Fruit fly (Drosophila melanogaster): ENCODE data around the gene rols.

The rols gene

dm6 chr3L:12023137-12023792 lies 41.4 kb downstream of the rols start:
- TF ChIP-seq topi (GFP tag; optimal IDR thresholded peaks at IDR 0.05) (no peak), Met (GFP tag; optimal IDR thresholded peaks at IDR 0.05) (no peak), esn (GFP tag; optimal IDR thresholded peaks at IDR 0.05) (peak; percentile 11), OdsH (GFP tag; optimal IDR thresholded peaks at IDR 0.05) (peak; percentile 9), CG3032 (tag; optimal IDR thresholded peaks at IDR 0.05) (no peak), eg (GFP tag; IDR thresholded peaks at IDR 0.05) (0 out of 3 replicates have a peak, but pooled peaks have one; percentile 58), Gug (GFP tag; IDR thresholded peaks at IDR 0.05) (no peak), Eip78C (GFP tag) (peak; percentile 59), pdm3 (GFP tag; optimal IDR thresholded peaks at IDR 0.05) (peak; percentile 30), fkh (GFP tag; optimal IDR thresholded peaks at IDR 0.05) (no peak), spab (GFP tag; optimal IDR thresholded peaks at IDR 0.05) (no peak), CG32006 (GFP tag; optimal IDR thresholded peaks at IDR 0.05) (peak; percentile 73), CG15336 (GFP tag; IDR thresholded peaks at IDR 0.05) (peak; percentile 68), Hr39 (GFP tag; optimal IDR thresholded peaks at IDR 0.05) (no peak), Eip75B (GFP tag; optimal IDR thresholded peaks at IDR 0.05) (no peak), CG11902 (GFP tag; optimal IDR thresholded peaks at IDR 0.05) (no peak), CG8119 (GFP tag; IDR thresholded peaks at IDR 0.05) (peak; percentile 63; the same call in 2 of the 3 replicates), Hr4 (GFP tag; optimal IDR thresholded peaks at IDR 0.05) (peak; percentile 45), Lpt (GFP tag; optimal IDR thresholded peaks at IDR 0.05) (no peak), fd85E (GFP tag; optimal IDR thresholded peaks at IDR 0.05) (no peak), CG6792 (GFP tag; optimal IDR thresholded peaks at IDR 0.05) (no peak), CG4318 (GFP tag; optimal IDR thresholded peaks at IDR 0.05) (peak; percentile 45), achi (GFP tag; optimal IDR thresholded peaks at IDR 0.05) (peak; percentile 29), CG6276 (GFP tag; optimal IDR thresholded peaks at IDR 0.05) (peak; percentile 59)

- TF ChIP-seq CG34406 (GFP tag; optimal IDR thresholded peaks at IDR 0.05) (no peak), CG6854 (GFP tag; optimal IDR thresholded peaks at IDR 0.05) (no peak), cyc (GFP tag; optimal IDR thresholded peaks at IDR 0.05) (no peak), Lpt (GFP tag; optimal IDR thresholded peaks at IDR 0.05) (no peak), CG15336 (GFP tag; IDR thresholded peaks at IDR 0.05) (no peak), CG4318 (GFP tag; optimal IDR thresholded peaks at IDR 0.05) (no peak), Eip78C (GFP tag) (no peak), CG11294 (GFP tag; IDR thresholded peaks at IDR 0.05) (no peak), Smox (GFP tag; optimal IDR thresholded peaks at IDR 0.05) (no peak), CG6276 (GFP tag; optimal IDR thresholded peaks at IDR 0.05) (no peak), Hr39 (GFP tag; optimal IDR thresholded peaks at IDR 0.05) (no peak), CG16779 (tag; optimal IDR thresholded peaks at IDR 0.05) (no peak), Eip93F (GFP tag; optimal IDR thresholded peaks at IDR 0.05) (no peak), spab (GFP tag; optimal IDR thresholded peaks at IDR 0.05) (no peak), achi (GFP tag; optimal IDR thresholded peaks at IDR 0.05) (no peak), acj6 (GFP tag; optimal IDR thresholded peaks at IDR 0.05) (no peak), lz (GFP tag; optimal IDR thresholded peaks at IDR 0.05) (no peak)
Measured at dm6 chr3L:12021903-12022302, 42.8 kb downstream of the rols start.

- TF ChIP-seq CG3032 (tag; optimal IDR thresholded peaks at IDR 0.05), result peak; percentile 5
- peak; percentile 49 for TF ChIP-seq CG6276 (GFP tag; optimal IDR thresholded peaks at IDR 0.05)
- TF ChIP-seq CG8319 (GFP tag; optimal IDR thresholded peaks at IDR 0.05), result peak; percentile 10
- peak; percentile 23 for TF ChIP-seq Smox (GFP tag; optimal IDR thresholded peaks at IDR 0.05)
- TF ChIP-seq Ets21C (GFP tag; optimal IDR thresholded peaks at IDR 0.05), result no peak
- peak; percentile 45 for TF ChIP-seq CG7368 (GFP tag; optimal IDR thresholded peaks at IDR 0.05)
- peak; percentile 62 for TF ChIP-seq OdsH (GFP tag; optimal IDR thresholded peaks at IDR 0.05)
- peak; percentile 6 for TF ChIP-seq pdm3 (GFP tag; optimal IDR thresholded peaks at IDR 0.05)
- no peak for TF ChIP-seq fkh (GFP tag; optimal IDR thresholded peaks at IDR 0.05)
- peak; percentile 80 for TF ChIP-seq eg (GFP tag; IDR thresholded peaks at IDR 0.05)
- TF ChIP-seq Hr38 (GFP tag; optimal IDR thresholded peaks at IDR 0.05), result no peak
- no peak for TF ChIP-seq Lpt (GFP tag; optimal IDR thresholded peaks at IDR 0.05)
- TF ChIP-seq acj6 (GFP tag; optimal IDR thresholded peaks at IDR 0.05), result peak; percentile 53
- TF ChIP-seq CG6792 (GFP tag; optimal IDR thresholded peaks at IDR 0.05), result peak; percentile 47
- no peak for TF ChIP-seq Eip93F (GFP tag; optimal IDR thresholded peaks at IDR 0.05)
- no peak for TF ChIP-seq dac (GFP tag; optimal IDR thresholded peaks at IDR 0.05)
- TF ChIP-seq achi (GFP tag; optimal IDR thresholded peaks at IDR 0.05), result peak; percentile 70
- no peak for TF ChIP-seq CG1621 (tag; optimal IDR thresholded peaks at IDR 0.05)
- TF ChIP-seq Hr39 (GFP tag; optimal IDR thresholded peaks at IDR 0.05), result peak; percentile 39
- TF ChIP-seq Hr4 (GFP tag; optimal IDR thresholded peaks at IDR 0.05), result no peak
- peak; percentile 68 for TF ChIP-seq CG6854 (GFP tag; optimal IDR thresholded peaks at IDR 0.05)
- TF ChIP-seq CG3919 (GFP tag; optimal IDR thresholded peaks at IDR 0.05), result peak; percentile 45
- no peak for TF ChIP-seq CG4318 (GFP tag; optimal IDR thresholded peaks at IDR 0.05)
- TF ChIP-seq CG15336 (GFP tag; IDR thresholded peaks at IDR 0.05), result peak; percentile 67
- no peak for TF ChIP-seq fd85E (GFP tag; optimal IDR thresholded peaks at IDR 0.05)
- peak; percentile 68 for TF ChIP-seq CG34406 (GFP tag; optimal IDR thresholded peaks at IDR 0.05)
- TF ChIP-seq cyc (GFP tag; optimal IDR thresholded peaks at IDR 0.05), result peak; percentile 41
- TF ChIP-seq Met (GFP tag; optimal IDR thresholded peaks at IDR 0.05), result peak; percentile 57
- TF ChIP-seq CG8119 (GFP tag; IDR thresholded peaks at IDR 0.05), result peak; percentile 58; the same call in 2 of the 3 replicates
- TF ChIP-seq Sox15 (GFP tag; optimal IDR thresholded peaks at IDR 0.05), result peak; percentile 44
- no peak; the same call in 1 of the 2 replicates for TF ChIP-seq Gug (GFP tag; IDR thresholded peaks at IDR 0.05)
- no peak for TF ChIP-seq fd59A (GFP tag; optimal IDR thresholded peaks at IDR 0.05)
- peak; percentile 87 for TF ChIP-seq Eip78C (GFP tag)
- peak; percentile 78 for TF ChIP-seq svp (GFP tag)
Measured at dm6 chr3L:12016186-12016585, 48.5 kb downstream of the rols start.

Measured in whole organism, prepupa.